Worm (Caenorhabditis elegans) whole organism, early embryonic: ENCODE results near the gene K07H8.8.

ENCODE experiments used
- B0310.2 ChIP-seq: sonication (generic microtip); optimal IDR thresholded peaks from 2 replicates; lab custom pipeline; 2016; ENCODE audit warnings: mild to moderate bottlenecking, missing genetic modification characterization, missing compliant biosample characterization
- F13C5.2 ChIP-seq: sonication (generic microtip); optimal IDR thresholded peaks from 2 replicates; lab custom pipeline; 2017; ENCODE audit warnings: mild to moderate bottlenecking, missing genetic modification characterization, inconsistent platforms, missing compliant biosample characterization
- aly-1 ChIP-seq: sonication (generic microtip); optimal IDR thresholded peaks from 2 replicates; lab custom pipeline; 2016; ENCODE audit warnings: missing genetic modification characterization, missing compliant biosample characterization
- ama-1 ChIP-seq: fragments of 150-350 bp; optimal IDR thresholded peaks from 2 replicates; lab custom pipeline; 2014
- ceh-13 ChIP-seq: fragments of 200-800 bp; sonication (Bioruptor generic); optimal IDR thresholded peaks from 2 replicates; lab custom pipeline; 2018; ENCODE audit warnings: mild to moderate bottlenecking, missing genetic modification characterization, missing compliant biosample characterization
- ceh-36 ChIP-seq: sonication (generic microtip); optimal IDR thresholded peaks from 2 replicates; lab custom pipeline; 2016; ENCODE audit warnings: missing genetic modification characterization, inconsistent platforms, missing compliant biosample characterization
- ets-7 ChIP-seq: sonication (generic microtip); optimal IDR thresholded peaks from 2 replicates; lab custom pipeline; 2016; ENCODE audit warnings: missing genotype, missing genetic modification characterization, missing compliant biosample characterization
- flt-1 ChIP-seq: fragments of 200-800 bp; sonication (Bioruptor generic); IDR thresholded peaks from 2 replicates; pipeline ENCODE4 v1.3.6; 2022; ENCODE audit warnings: missing genetic modification characterization, missing compliant biosample characterization
- hmbx-1 ChIP-seq: sonication (generic microtip); optimal IDR thresholded peaks from 2 replicates; lab custom pipeline; 2016; ENCODE audit warnings: mild to moderate bottlenecking, missing genetic modification characterization, missing compliant biosample characterization
- hmg-4 ChIP-seq: fragments of 200-800 bp; sonication (Bioruptor generic); optimal IDR thresholded peaks from 2 replicates; lab custom pipeline; 2018; ENCODE audit warnings: mild to moderate bottlenecking, missing genetic modification characterization, missing compliant biosample characterization
- hnd-1 ChIP-seq: sonication (generic microtip); optimal IDR thresholded peaks from 2 replicates; lab custom pipeline; 2016; ENCODE audit warnings: missing genetic modification characterization, missing compliant biosample characterization
- pes-1 ChIP-seq: fragments of 200-800 bp; sonication (Bioruptor generic); IDR thresholded peaks from 2 replicates; pipeline ENCODE4 v1.3.6; 2022; ENCODE audit warnings: missing genetic modification reagents, missing genetic modification characterization, missing compliant biosample characterization
- scrt-1 ChIP-seq: fragments of 200-800 bp; sonication (Bioruptor generic); IDR thresholded peaks from 2 replicates; pipeline ENCODE4 v1.3.6; 2022; ENCODE audit warnings: missing genetic modification characterization, missing compliant biosample characterization
- sea-1 ChIP-seq: fragments of 200-800 bp; sonication (Bioruptor generic); conservative IDR thresholded peaks from 2 replicates; pipeline ENCODE4 v1.3.6; 2022; ENCODE audit warnings: missing genetic modification characterization, missing compliant biosample characterization
- tbx-11 ChIP-seq: fragments of 200-800 bp; sonication (Bioruptor generic); IDR thresholded peaks from 2 replicates; pipeline ENCODE4 v1.3.6; 2022; ENCODE audit warnings: missing genetic modification characterization, missing compliant biosample characterization
- tbx-37 ChIP-seq: fragments of 200-800 bp; sonication (Bioruptor generic); conservative IDR thresholded peaks from 2 replicates; pipeline ENCODE4 v1.3.6; 2022; ENCODE audit warnings: missing genetic modification reagents, missing genetic modification characterization, missing compliant biosample characterization
- tra-4 ChIP-seq: sonication (generic microtip); optimal IDR thresholded peaks from 2 replicates; lab custom pipeline; 2017; ENCODE audit warnings: missing genetic modification characterization, missing compliant biosample characterization

K07H8.8 gene

ce11 chrIV:8260848-8261638 is 7.2 kb downstream of the K07H8.8 start, which contains the start of gene vit-6:
vit-6 (plus strand) TSS chrIV:8261157.
- TF ChIP-seq ceh-13 (GFP tag; lab: Kevin White, UChicago) (no peak), flt-1 (GFP tag; lab: Robert Waterston, UW) (no peak), B0310.2 (tag; lab: Kevin White, UChicago) (no peak), pes-1 (GFP tag; lab: Robert Waterston, UW) (no peak), ceh-36 (no peak), hmbx-1 (tag; lab: Kevin White, UChicago) (no peak), sea-1 (no peak), ama-1 (lab: Kevin White, UChicago) (no peak), hnd-1 (tag; lab: Kevin White, UChicago) (no peak), tbx-11 (GFP tag; lab: Robert Waterston, UW) (no peak), ets-7 (tag; lab: Kevin White, UChicago) (no peak), tra-4 (tag; lab: Kevin White, UChicago) (no peak)

ce11 chrIV:8259904-8260303 is 8.3 kb downstream of the K07H8.8 start, which contains the start of gene K07H8.7:
K07H8.7 (minus strand) TSS chrIV:8260004.
- TF ChIP-seq sea-1 = no peak

- TF ChIP-seq ama-1 (lab: Kevin White, UChicago) (no peak), tra-4 (tag; lab: Kevin White, UChicago) (no peak), hnd-1 (tag; lab: Kevin White, UChicago) (no peak), pes-1 (GFP tag; lab: Robert Waterston, UW) (no peak), ceh-36 (no peak), scrt-1 (GFP tag; lab: Robert Waterston, UW) (no peak), F13C5.2 (tag; lab: Kevin White, UChicago) (no peak), B0310.2 (tag; lab: Kevin White, UChicago) (no peak), tbx-11 (GFP tag; lab: Robert Waterston, UW) (no peak), hmbx-1 (tag; lab: Kevin White, UChicago) (no peak), ets-7 (tag; lab: Kevin White, UChicago) (no peak), aly-1 (tag; lab: Kevin White, UChicago) (no peak), hmg-4 (GFP tag; lab: Kevin White, UChicago) (no peak), sea-1 (no peak), flt-1 (GFP tag; lab: Robert Waterston, UW) (no peak)
Measured at ce11 chrIV:8255221-8255620, 13.0 kb downstream of the K07H8.8 start.

- TF ChIP-seq tbx-11 (GFP tag; lab: Robert Waterston, UW) (no peak), ceh-13 (GFP tag; lab: Kevin White, UChicago) (no peak), aly-1 (tag; lab: Kevin White, UChicago) (no peak), ceh-36 (no peak), F13C5.2 (tag; lab: Kevin White, UChicago) (no peak), ama-1 (lab: Kevin White, UChicago) (no peak), tra-4 (tag; lab: Kevin White, UChicago) (no peak), pes-1 (GFP tag; lab: Robert Waterston, UW) (no peak), ets-7 (tag; lab: Kevin White, UChicago) (no peak), tbx-37 (no peak), hmg-4 (GFP tag; lab: Kevin White, UChicago) (no peak), scrt-1 (GFP tag; lab: Robert Waterston, UW) (no peak), hnd-1 (tag; lab: Kevin White, UChicago) (no peak)
Measured at ce11 chrIV:8254193-8254592, 14.0 kb downstream of the K07H8.8 start.

ce11 chrIV:8252856-8253255 is 15.4 kb downstream of the K07H8.8 start:
- TF ChIP-seq aly-1 (tag; lab: Kevin White, UChicago) (peak; percentile 91), ceh-36 (peak; percentile 97), ceh-13 (GFP tag; lab: Kevin White, UChicago) (peak; percentile 97), tbx-37 (peak; percentile 95), F13C5.2 (tag; lab: Kevin White, UChicago) (peak; percentile 98), hmbx-1 (tag; lab: Kevin White, UChicago) (peak; percentile 92), ets-7 (tag; lab: Kevin White, UChicago) (peak; percentile 81), tbx-11 (GFP tag; lab: Robert Waterston, UW) (peak; percentile 96), hmg-4 (GFP tag; lab: Kevin White, UChicago) (no peak), sea-1 (peak; percentile 95), pes-1 (GFP tag; lab: Robert Waterston, UW) (peak; percentile 97), hnd-1 (tag; lab: Kevin White, UChicago) (peak; percentile 93), B0310.2 (tag; lab: Kevin White, UChicago) (peak; percentile 97), ama-1 (lab: Kevin White, UChicago) (no peak), flt-1 (GFP tag; lab: Robert Waterston, UW) (peak; percentile 99), scrt-1 (GFP tag; lab: Robert Waterston, UW) (peak; percentile 96; the same call in 1 of the 2 replicates), tra-4 (tag; lab: Kevin White, UChicago) (peak; percentile 91)

ce11 chrIV:8251346-8251745 is 16.9 kb downstream of the K07H8.8 start:
- no peak for TF ChIP-seq F13C5.2 (tag; lab: Kevin White, UChicago)
- TF ChIP-seq B0310.2 (tag; lab: Kevin White, UChicago) = no peak
- no peak for TF ChIP-seq sea-1
- TF ChIP-seq tbx-11 (GFP tag; lab: Robert Waterston, UW) = no peak
- TF ChIP-seq hmg-4 (GFP tag; lab: Kevin White, UChicago) = no peak
- TF ChIP-seq pes-1 (GFP tag; lab: Robert Waterston, UW) = no peak
- no peak for TF ChIP-seq ama-1 (lab: Kevin White, UChicago)
- TF ChIP-seq aly-1 (tag; lab: Kevin White, UChicago) = no peak
- TF ChIP-seq tra-4 (tag; lab: Kevin White, UChicago) = no peak
- no peak for TF ChIP-seq hnd-1 (tag; lab: Kevin White, UChicago)

- TF ChIP-seq tbx-11 (GFP tag; lab: Robert Waterston, UW) = no peak
- TF ChIP-seq pes-1 (GFP tag; lab: Robert Waterston, UW) = no peak
- TF ChIP-seq ets-7 (tag; lab: Kevin White, UChicago) = no peak
- no peak for TF ChIP-seq scrt-1 (GFP tag; lab: Robert Waterston, UW)
- TF ChIP-seq ama-1 (lab: Kevin White, UChicago) = no peak
- TF ChIP-seq hnd-1 (tag; lab: Kevin White, UChicago) = no peak
- TF ChIP-seq aly-1 (tag; lab: Kevin White, UChicago) = no peak
- no peak for TF ChIP-seq hmg-4 (GFP tag; lab: Kevin White, UChicago)
Measured at ce11 chrIV:8247341-8247740, 20.9 kb downstream of the K07H8.8 start.
